Worm (Caenorhabditis elegans) whole organism, L4/young adult: Measurements from ENCODE around the gene T05A7.1.

Experiments
- dao-5 ChIP-seq: sonication (generic microtip); optimal IDR thresholded peaks from 2 replicates; lab custom pipeline; 2016; ENCODE audit warnings: missing genotype, missing genetic modification characterization, moderate library complexity, missing compliant biosample characterization
- him-1 ChIP-seq: sonication (generic microtip); optimal IDR thresholded peaks from 2 replicates; lab custom pipeline; 2016; ENCODE audit warnings: missing genotype, missing genetic modification reagents, missing genetic modification characterization, missing compliant biosample characterization

DNA sequence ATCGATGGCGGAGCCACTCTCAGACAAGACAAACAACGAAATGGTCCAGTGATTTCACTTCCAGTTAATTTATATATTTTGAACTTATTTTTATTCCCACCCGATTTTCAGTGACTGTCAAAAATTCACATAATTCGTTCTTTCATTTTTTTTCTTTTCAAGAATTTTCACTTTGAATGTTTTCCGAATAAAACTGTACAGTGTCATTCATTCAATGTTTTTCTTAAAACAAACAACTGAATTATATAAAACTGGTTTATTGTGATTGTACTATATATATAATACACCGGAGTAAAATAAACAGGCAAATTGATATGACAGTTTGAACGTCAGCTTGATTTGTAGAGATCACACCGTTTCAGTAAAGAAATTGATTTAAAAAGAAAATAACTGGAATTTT is 25.0 kb downstream of the T05A7.1 start:
- no peak for TF ChIP-seq dao-5
- no peak for TF ChIP-seq him-1
